Worm (Caenorhabditis elegans): ENCODE measurements around the gene T08G2.2.

The T08G2.2 gene

ce11 chrX:17184363-17184762 is 24.8 kb downstream of the T08G2.2 start:
- no peak for TF ChIP-seq repo-1 (tag; optimal IDR thresholded peaks at IDR 0.05)
- TF ChIP-seq athp-1 (tag; optimal IDR thresholded peaks at IDR 0.05) = no peak
- TF ChIP-seq gei-17 (GFP tag; optimal IDR thresholded peaks at IDR 0.05) = peak; percentile 11
- TF ChIP-seq ceh-91 (GFP tag; IDR thresholded peaks at IDR 0.05) = no peak
- TF ChIP-seq ztf-28 (GFP tag; IDR thresholded peaks at IDR 0.05) = no peak
- peak; percentile 60 for TF ChIP-seq nhr-80 (tag; optimal IDR thresholded peaks at IDR 0.05)
- no peak for TF ChIP-seq snpc-4 (GFP tag; optimal IDR thresholded peaks at IDR 0.05)
- TF ChIP-seq snpc-4 (tag; optimal IDR thresholded peaks at IDR 0.05) = peak in 2 of 4 experiments; percentile 30 to 48
- 0 out of 2 replicates have a peak, but pooled peaks have one; percentile 56 for TF ChIP-seq nfyb-1 (GFP tag; IDR thresholded peaks at IDR 0.05)
- peak; percentile 29 for TF ChIP-seq ZK185.1 (tag; optimal IDR thresholded peaks at IDR 0.05; ENCODE audit: poor library complexity, severe bottlenecking)
- no peak for TF ChIP-seq lin-54 (GFP tag; optimal IDR thresholded peaks at IDR 0.05)
- no peak for TF ChIP-seq nfya-1 (tag; optimal IDR thresholded peaks at IDR 0.05; ENCODE audit: borderline replicate concordance, insufficient read depth)
- TF ChIP-seq ekl-4 (GFP tag; IDR thresholded peaks at IDR 0.05) = 0 out of 2 replicates have a peak, but pooled peaks have one; percentile 25
- peak in 1 of 3 experiments; percentile 28 for TF ChIP-seq lin-35 (GFP tag; optimal IDR thresholded peaks at IDR 0.05)
- TF ChIP-seq bed-1 (GFP tag; IDR thresholded peaks at IDR 0.05) = no peak
- peak; percentile 87 for TF ChIP-seq hmg-1.2 (GFP tag; IDR thresholded peaks at IDR 0.05)
- no peak for TF ChIP-seq aptf-2 (GFP tag; conservative IDR thresholded peaks at IDR 0.05)
- TF ChIP-seq dox-1 (GFP tag; IDR thresholded peaks at IDR 0.05) = peak; percentile 77
- TF ChIP-seq cebp-1 (GFP tag; IDR thresholded peaks at IDR 0.05) = peak; percentile 97
- TF ChIP-seq cebp-1 (tag; optimal IDR thresholded peaks at IDR 0.05) = peak; percentile 99
- peak; percentile 50 for TF ChIP-seq unc-62 (GFP tag; optimal IDR thresholded peaks at IDR 0.05)
- TF ChIP-seq rcor-1 (GFP tag; IDR thresholded peaks at IDR 0.05) = 0 out of 2 replicates have a peak, but pooled peaks have one; percentile 15
- TF ChIP-seq madf-10 (tag; optimal IDR thresholded peaks at IDR 0.05) = no peak
- TF ChIP-seq lin-40 (tag; optimal IDR thresholded peaks at IDR 0.05) = peak; percentile 60
- TF ChIP-seq attf-5 (GFP tag; optimal IDR thresholded peaks at IDR 0.05) = peak; percentile 33
- no peak for TF ChIP-seq lag-1 (GFP tag; IDR thresholded peaks at IDR 0.05)
- TF ChIP-seq ztf-3 (GFP tag; optimal IDR thresholded peaks at IDR 0.05) = no peak
- TF ChIP-seq K12H6.12 (tag; optimal IDR thresholded peaks at IDR 0.05) = peak; percentile 64
- no peak for TF ChIP-seq madf-6 (GFP tag; IDR thresholded peaks at IDR 0.05)
- peak; percentile 50; the same call in 1 of the 2 replicates for TF ChIP-seq K11D2.4 (GFP tag; IDR thresholded peaks at IDR 0.05)
- peak; percentile 10 for TF ChIP-seq die-1 (tag; optimal IDR thresholded peaks at IDR 0.05)
- peak; percentile 59 for TF ChIP-seq ceh-27 (GFP tag; optimal IDR thresholded peaks at IDR 0.05)

DNA sequence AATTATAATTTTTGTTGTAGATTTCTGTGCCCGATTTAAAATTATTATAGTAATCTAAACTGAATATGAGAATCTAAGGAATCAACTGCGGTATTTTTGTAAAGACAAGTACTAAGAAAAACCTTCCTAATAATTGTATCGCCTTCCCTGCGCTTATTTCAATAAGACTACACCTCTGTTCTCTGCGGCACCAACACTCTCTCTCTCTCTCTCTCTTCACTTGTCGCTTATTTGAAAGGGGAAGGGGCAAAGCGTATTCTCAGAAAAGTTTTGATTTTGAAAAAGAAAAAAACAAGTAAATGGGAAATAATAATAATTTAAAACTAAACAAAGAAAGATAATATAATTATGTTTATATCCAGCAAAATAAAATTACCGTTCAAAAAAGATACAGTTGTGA is 27.9 kb downstream of the T08G2.2 start:
- TF ChIP-seq pbrm-1 (GFP tag; IDR thresholded peaks at IDR 0.05) = 0 out of 2 replicates have a peak, but pooled peaks have one; percentile 22
- no peak for TF ChIP-seq snpc-4 (GFP tag; optimal IDR thresholded peaks at IDR 0.05)
- peak in 1 of 4 experiments; percentile 1 for TF ChIP-seq snpc-4 (tag; optimal IDR thresholded peaks at IDR 0.05)
- TF ChIP-seq nhr-179 (tag; optimal IDR thresholded peaks at IDR 0.05) = no peak
- TF ChIP-seq let-526 (GFP tag; IDR thresholded peaks at IDR 0.05) = 0 out of 2 replicates have a peak, but pooled peaks have one; percentile 22
- TF ChIP-seq ceh-27 (GFP tag; optimal IDR thresholded peaks at IDR 0.05) = peak; percentile 9
- TF ChIP-seq cebp-1 (GFP tag; IDR thresholded peaks at IDR 0.05) = no peak
- TF ChIP-seq cebp-1 (tag; optimal IDR thresholded peaks at IDR 0.05) = no peak
- TF ChIP-seq ZK185.1 (tag; optimal IDR thresholded peaks at IDR 0.05; ENCODE audit: poor library complexity, severe bottlenecking) = peak; percentile 38
- TF ChIP-seq tlf-1 (GFP tag; optimal IDR thresholded peaks at IDR 0.05) = no peak
- peak; percentile 79 for TF ChIP-seq gei-17 (GFP tag; optimal IDR thresholded peaks at IDR 0.05)
- peak; percentile 47 for TF ChIP-seq F23B12.7 (tag; optimal IDR thresholded peaks at IDR 0.05; ENCODE audit: insufficient read depth)
- peak; percentile 84 for TF ChIP-seq lin-40 (tag; optimal IDR thresholded peaks at IDR 0.05)
- peak; percentile 73 for TF ChIP-seq hmg-1.2 (GFP tag; IDR thresholded peaks at IDR 0.05)
- peak; percentile 59 for TF ChIP-seq nhr-80 (tag; optimal IDR thresholded peaks at IDR 0.05)
- TF ChIP-seq Y56A3A.18 (GFP tag; IDR thresholded peaks at IDR 0.05) = 0 out of 2 replicates have a peak, but pooled peaks have one; percentile 23
